Worm (Caenorhabditis elegans) whole organism, mixed stage, embryonic: Measurements from ENCODE around the gene gst-30.

Experiments
- elt-1 ChIP-seq: sonication (generic microtip); optimal IDR thresholded peaks from 2 replicates; lab custom pipeline; 2017; ENCODE audit warnings: missing genetic modification characterization, mild to moderate bottlenecking, missing compliant biosample characterization, antibody characterized with exemption, moderate library complexity, borderline replicate concordance; ENCODE audit not compliant: insufficient read depth
- elt-3 ChIP-seq: fragments of 150-350 bp; optimal IDR thresholded peaks from 2 replicates; lab custom pipeline; 2014; ENCODE audit warnings: missing biosample characterization, missing genetic modification characterization
- mab-5 ChIP-seq: fragments of 150-350 bp; optimal IDR thresholded peaks from 2 replicates; lab custom pipeline; 2014; ENCODE audit warnings: missing biosample characterization, missing genetic modification characterization
- mep-1 ChIP-seq: fragments of 150-350 bp; optimal IDR thresholded peaks from 2 replicates; lab custom pipeline; 2017; ENCODE audit warnings: missing biosample characterization, missing genetic modification reagents, missing genetic modification characterization, inconsistent platforms
- nhr-12 ChIP-seq: fragments of 150-350 bp; optimal IDR thresholded peaks from 2 replicates; lab custom pipeline; 2014; ENCODE audit warnings: missing biosample characterization, missing genetic modification characterization
- pha-4 ChIP-seq: fragments of 150-350 bp; optimal IDR thresholded peaks from 2 replicates; lab custom pipeline; 2018; ENCODE audit warnings: missing biosample characterization, missing genetic modification reagents, missing genetic modification characterization
- snpc-4 ChIP-seq: fragments of 150-350 bp; optimal IDR thresholded peaks from 2 replicates; lab custom pipeline; 2014; ENCODE audit warnings: missing biosample characterization, missing genetic modification characterization
- sptf-1 ChIP-seq: sonication (generic microtip); optimal IDR thresholded peaks from 2 replicates; lab custom pipeline; 2017; ENCODE audit warnings: mild to moderate bottlenecking, missing genetic modification characterization, moderate library complexity, missing compliant biosample characterization
- unc-39 ChIP-seq: fragments of 150-350 bp; optimal IDR thresholded peaks from 2 replicates; lab custom pipeline; 2014; ENCODE audit warnings: missing biosample characterization, missing genetic modification characterization
- unc-62 ChIP-seq: fragments of 150-350 bp; optimal IDR thresholded peaks from 2 replicates; lab custom pipeline; 2014; ENCODE audit warnings: missing biosample characterization, missing genetic modification reagents, missing genetic modification characterization
- zip-8 ChIP-seq: fragments of 150-350 bp; optimal IDR thresholded peaks from 2 replicates; lab custom pipeline; 2014; ENCODE audit warnings: missing biosample characterization, missing genetic modification characterization
- ztf-11 ChIP-seq: fragments of 150-350 bp; optimal IDR thresholded peaks from 2 replicates; lab custom pipeline; 2014; ENCODE audit warnings: missing biosample characterization, missing genetic modification characterization

DNA sequence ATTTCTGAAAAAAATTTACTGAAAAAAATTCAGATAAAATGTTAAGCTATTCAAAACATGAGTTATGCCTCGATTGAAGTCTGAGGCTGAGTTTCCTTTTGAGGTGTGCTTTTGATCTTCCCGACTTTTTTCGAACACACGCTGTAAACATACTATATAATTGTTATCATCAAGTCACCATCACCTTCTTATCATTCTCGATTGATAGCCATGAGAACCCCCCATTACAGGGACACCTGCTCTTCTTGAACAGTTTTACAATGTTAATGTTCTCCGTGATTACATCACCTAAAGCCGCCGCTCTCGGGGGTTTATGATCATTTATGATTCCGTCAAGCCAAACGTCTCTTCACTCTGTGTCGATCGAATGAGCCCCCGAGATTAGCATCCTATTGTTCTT lies 49.3 kb upstream of the gst-30 start:
- TF ChIP-seq ztf-11 (no peak), sptf-1 (tag; lab: Kevin White, UChicago) (no peak), mep-1 (tag; lab: Kevin White, UChicago) (no peak), elt-3 (tag; lab: Kevin White, UChicago) (no peak), snpc-4 (tag; lab: Kevin White, UChicago) (no peak), nhr-12 (no peak), unc-39 (tag; lab: Kevin White, UChicago) (no peak), pha-4 (tag; lab: Kevin White, UChicago) (no peak), mab-5 (tag; lab: Kevin White, UChicago) (no peak), zip-8 (no peak), unc-62 (no peak), elt-1 (tag; lab: Kevin White, UChicago) (no peak)
